Fruit fly (Drosophila melanogaster) whole organism, embryonic: ENCODE data around the gene CG11980.

Source experiments
- Awh ChIP-seq: fragments of 200-800 bp; sonication (Bioruptor generic); IDR thresholded peaks from 2 replicates; pipeline ENCODE4, ENCODE4 v1.3.6; 2022; ENCODE audit warnings: missing biosample characterization, missing genetic modification characterization
- CG12391 ChIP-seq: fragments of 200-800 bp; sonication (Bioruptor generic); optimal IDR thresholded peaks from 3 replicates; lab custom pipeline; 2018; ENCODE audit warnings: missing biosample characterization, mild to moderate bottlenecking, missing genetic modification characterization, moderate library complexity
- Camta ChIP-seq: fragments of 200-800 bp; sonication (Bioruptor generic); optimal IDR thresholded peaks from 2 replicates; lab custom pipeline; 2016; ENCODE audit warnings: missing biosample characterization, missing genetic modification characterization
- H15 ChIP-seq: fragments of 200-800 bp; sonication (Bioruptor generic); IDR thresholded peaks from 3 replicates; pipeline ENCODE4 v1.3.6; 2022; ENCODE audit warnings: missing biosample characterization, missing genetic modification characterization
- Med ChIP-seq: fragments of 200-800 bp; sonication (Bioruptor generic); peaks from one replicate; lab custom pipeline; 2016; ENCODE audit warnings: missing biosample characterization, missing genetic modification characterization, mild to moderate bottlenecking, inconsistent platforms, moderate library complexity
- ab ChIP-seq: fragments of 200-800 bp; sonication (Bioruptor generic); optimal IDR thresholded peaks from 2 replicates; lab custom pipeline; 2016; ENCODE audit warnings: missing biosample characterization, missing genetic modification characterization
- da ChIP-seq: fragments of 200-800 bp; sonication (Bioruptor generic); optimal IDR thresholded peaks from 2 replicates; lab custom pipeline; 2016; ENCODE audit warnings: missing biosample characterization, missing genetic modification characterization
- lola ChIP-seq, 3 experiments: fragments of >200 bp in 2 of 3; fragments of 200-800 bp in 1 of 3; sonication (Bioruptor generic) in 1 of 3; optimal IDR thresholded peaks; 2 replicates each; lab custom pipeline; 2017 to 2019; ENCODE audit warnings: missing biosample characterization in 3 of 3, missing genetic modification characterization in 3 of 3, mild to moderate bottlenecking in 1 of 3, moderate library complexity in 1 of 3
- luna ChIP-seq: fragments of 200-800 bp; sonication (Bioruptor generic); optimal IDR thresholded peaks from 2 replicates; lab custom pipeline; 2016; ENCODE audit warnings: missing biosample characterization, missing genetic modification characterization
- salm ChIP-seq: fragments of 200-800 bp; sonication (Bioruptor generic); optimal IDR thresholded peaks from 2 replicates; lab custom pipeline; 2018; ENCODE audit warnings: missing biosample characterization, mild to moderate bottlenecking, missing genetic modification characterization
- sim ChIP-seq: fragments of 200-800 bp; sonication (Bioruptor generic); IDR thresholded peaks from 2 replicates; pipeline ENCODE4 v1.3.6; 2022; ENCODE audit warnings: missing biosample characterization, missing genetic modification characterization
- sug ChIP-seq: fragments of 200-800 bp; optimal IDR thresholded peaks from 2 replicates; lab custom pipeline; 2019; ENCODE audit warnings: missing biosample characterization, mild to moderate bottlenecking, missing genetic modification characterization, moderate library complexity
- usp ChIP-seq: fragments of >200 bp; optimal IDR thresholded peaks from 2 replicates; lab custom pipeline; 2017; ENCODE audit warnings: missing biosample characterization, missing genetic modification characterization
- wek ChIP-seq: fragments of 200-800 bp; sonication (Bioruptor generic); optimal IDR thresholded peaks from 3 replicates; lab custom pipeline; 2018; ENCODE audit warnings: missing biosample characterization, mild to moderate bottlenecking, missing genetic modification characterization, moderate library complexity

dm6 chr3R:9033619-9034401 is 30.0 kb downstream of the CG11980 start:
- TF ChIP-seq sim (GFP tag; lab: Robert Waterston, UW) (0 out of 2 replicates have a peak, but pooled peaks have one; percentile 28), H15 (no peak), sug (peak; percentile 89), Med (GFP tag; lab: Kevin White, UChicago) (peak; percentile 87), ab (GFP tag; lab: Kevin White, UChicago) (no peak), Awh (GFP tag; lab: Robert Waterston, UW) (no peak), CG12391 (peak; percentile 94), usp (GFP tag; lab: Kevin White, UChicago) (no peak), wek (no peak), da (GFP tag; lab: Kevin White, UChicago) (no peak), luna (no peak), salm (peak; percentile 79), lola (GFP tag; optimal IDR thresholded peaks at IDR 0.05; lab: Kevin White, UChicago) (peak in 1 of 3 experiments; percentile 92), Camta (peak; percentile 49)
